Worm (Caenorhabditis elegans) whole organism, young adult: ENCODE results near the gene F13E6.1.

ENCODE experiments used
- B0019.2 ChIP-seq: fragments of 200-800 bp; sonication (Bioruptor generic); conservative IDR thresholded peaks from 2 replicates; pipeline ENCODE4 v1.3.6; 2022; ENCODE audit warnings: missing genetic modification reagents, missing genetic modification characterization, missing compliant biosample characterization
- B0261.1 ChIP-seq: sonication (generic microtip); optimal IDR thresholded peaks from 2 replicates; lab custom pipeline; 2016; ENCODE audit warnings: mild to moderate bottlenecking, missing genetic modification characterization, moderate library complexity, missing compliant biosample characterization
- B0336.3 ChIP-seq: fragments of 200-800 bp; sonication (Bioruptor generic); IDR thresholded peaks from 2 replicates; pipeline ENCODE4 v1.3.6; 2022; ENCODE audit warnings: missing genetic modification characterization, missing compliant biosample characterization
- C17E4.6 ChIP-seq: fragments of 200-800 bp; sonication (Bioruptor generic); IDR thresholded peaks from 2 replicates; pipeline ENCODE4 v1.3.6; 2022; ENCODE audit warnings: missing genetic modification reagents, missing genetic modification characterization, missing compliant biosample characterization
- F23B12.7 ChIP-seq: sonication (generic microtip); optimal IDR thresholded peaks from 2 replicates; lab custom pipeline; 2017; ENCODE audit warnings: missing genetic modification characterization, mild to moderate bottlenecking, missing compliant biosample characterization, antibody characterized with exemption, moderate library complexity; ENCODE audit not compliant: insufficient read depth
- F52B5.7 ChIP-seq: sonication (generic microtip); optimal IDR thresholded peaks from 2 replicates; lab custom pipeline; 2016; ENCODE audit warnings: mild to moderate bottlenecking, missing genetic modification characterization, missing compliant biosample characterization
- F57A8.1 ChIP-seq: fragments of 200-800 bp; sonication (Bioruptor generic); optimal IDR thresholded peaks from 2 replicates; lab custom pipeline; 2018; ENCODE audit warnings: mild to moderate bottlenecking, missing genetic modification characterization, moderate library complexity, missing compliant biosample characterization
- T07F8.4 ChIP-seq: sonication (generic microtip); optimal IDR thresholded peaks from 2 replicates; lab custom pipeline; 2016; ENCODE audit warnings: mild to moderate bottlenecking, missing genetic modification characterization, moderate library complexity, missing compliant biosample characterization
- T26A5.8 ChIP-seq: sonication (generic microtip); optimal IDR thresholded peaks from 2 replicates; lab custom pipeline; 2016; ENCODE audit warnings: missing genetic modification characterization, missing compliant biosample characterization
- Y53G8AR.9 ChIP-seq: fragments of 200-800 bp; sonication (Bioruptor generic); conservative IDR thresholded peaks from 2 replicates; pipeline ENCODE4 v1.3.6; 2022; ENCODE audit warnings: missing genetic modification reagents, missing genetic modification characterization, missing compliant biosample characterization
- akir-1 ChIP-seq: fragments of 200-800 bp; sonication (Bioruptor generic); optimal IDR thresholded peaks from 2 replicates; lab custom pipeline; 2018; ENCODE audit warnings: mild to moderate bottlenecking, missing genetic modification characterization, moderate library complexity, missing compliant biosample characterization
- ama-1 ChIP-seq, 3 experiments: fragments of 150-350 bp in 1 of 3; sonication (generic microtip) in 2 of 3; optimal IDR thresholded peaks; 2 replicates each; lab custom pipeline; 2014 to 2018; ENCODE audit warnings: missing biosample characterization in 2 of 3, missing genetic modification characterization in 2 of 3, missing genetic modification reagents in 2 of 3
- aptf-2 ChIP-seq: fragments of 200-800 bp; sonication (Bioruptor generic); conservative IDR thresholded peaks from 2 replicates; pipeline ENCODE4 v1.3.6; 2022; ENCODE audit warnings: missing genetic modification reagents, missing genetic modification characterization, missing compliant biosample characterization
- cebp-1 ChIP-seq, 2 experiments: fragments of 200-800 bp in 1 of 2; sonication (Bioruptor generic) in 1 of 2; sonication (generic microtip) in 1 of 2; IDR thresholded peaks in 1 of 2; optimal IDR thresholded peaks in 1 of 2; 2 replicates each; pipeline versions ENCODE4 v1.3.6 to Lab custom; 2017 to 2022; ENCODE audit warnings: missing compliant biosample characterization in 2 of 2, missing genetic modification characterization in 2 of 2, mild to moderate bottlenecking in 1 of 2, missing genetic modification reagents in 1 of 2, moderate library complexity in 1 of 2
- ceh-91 ChIP-seq: fragments of 200-800 bp; sonication (Bioruptor generic); IDR thresholded peaks from 2 replicates; pipeline ENCODE4 v1.3.6; 2022; ENCODE audit warnings: missing genetic modification reagents, missing genetic modification characterization, missing compliant biosample characterization
- dox-1 ChIP-seq: fragments of 200-800 bp; sonication (Bioruptor generic); IDR thresholded peaks from 2 replicates; pipeline ENCODE4 v1.3.6; 2022; ENCODE audit warnings: missing genetic modification reagents, missing genetic modification characterization, missing compliant biosample characterization
- egl-44 ChIP-seq: fragments of 200-800 bp; sonication (Bioruptor generic); IDR thresholded peaks from 2 replicates; pipeline ENCODE4 v1.3.6; 2022; ENCODE audit warnings: missing genetic modification reagents, missing genetic modification characterization, missing compliant biosample characterization
- egrh-3 ChIP-seq: fragments of 200-800 bp; sonication (Bioruptor generic); IDR thresholded peaks from 2 replicates; pipeline ENCODE4 v1.3.6; 2022; ENCODE audit warnings: missing genetic modification reagents, missing genetic modification characterization, missing compliant biosample characterization
- ets-4 ChIP-seq: fragments of 200-800 bp; sonication (Bioruptor generic); optimal IDR thresholded peaks from 2 replicates; lab custom pipeline; 2018; ENCODE audit warnings: mild to moderate bottlenecking, missing genetic modification characterization, missing compliant biosample characterization
- fkh-3 ChIP-seq: sonication (generic microtip); optimal IDR thresholded peaks from 2 replicates; lab custom pipeline; 2016; ENCODE audit warnings: mild to moderate bottlenecking, missing genetic modification characterization, missing compliant biosample characterization
- hsf-1 ChIP-seq: fragments of 200-800 bp; sonication (Bioruptor generic); IDR thresholded peaks from 2 replicates; pipeline ENCODE4 v1.3.6; 2022; ENCODE audit warnings: missing genetic modification reagents, missing genetic modification characterization, missing compliant biosample characterization
- let-526 ChIP-seq: fragments of 200-800 bp; sonication (Bioruptor generic); IDR thresholded peaks from 2 replicates; pipeline ENCODE4 v1.3.6; 2022; ENCODE audit warnings: missing genetic modification reagents, missing genetic modification characterization, missing compliant biosample characterization
- lin-26 ChIP-seq: fragments of 200-800 bp; sonication (Bioruptor generic); IDR thresholded peaks from 2 replicates; pipeline ENCODE4 v1.3.6; 2022; ENCODE audit warnings: missing genetic modification reagents, missing genetic modification characterization, missing compliant biosample characterization
- lin-40 ChIP-seq: sonication (generic microtip); optimal IDR thresholded peaks from 2 replicates; lab custom pipeline; 2016; ENCODE audit warnings: missing genetic modification characterization, mild to moderate bottlenecking, missing compliant biosample characterization, missing genotype, missing genetic modification reagents
- lin-54 ChIP-seq: fragments of 200-800 bp; sonication (Bioruptor generic); optimal IDR thresholded peaks from 2 replicates; lab custom pipeline; 2018; ENCODE audit warnings: mild to moderate bottlenecking, missing genetic modification characterization, missing compliant biosample characterization
- lir-1 ChIP-seq: fragments of 200-800 bp; sonication (Bioruptor generic); conservative IDR thresholded peaks from 2 replicates; pipeline ENCODE4 v1.3.6; 2022; ENCODE audit warnings: missing genetic modification reagents, missing genetic modification characterization, missing compliant biosample characterization
- lsl-1 ChIP-seq: fragments of 200-800 bp; sonication (Bioruptor generic); optimal IDR thresholded peaks from 2 replicates; lab custom pipeline; 2018; ENCODE audit warnings: mild to moderate bottlenecking, missing genetic modification characterization, moderate library complexity, missing compliant biosample characterization
- madf-3 ChIP-seq: fragments of 200-800 bp; sonication (Bioruptor generic); IDR thresholded peaks from 2 replicates; pipeline ENCODE4 v1.3.6; 2022; ENCODE audit warnings: missing genetic modification reagents, missing genetic modification characterization, missing compliant biosample characterization
- madf-6 ChIP-seq: fragments of 200-800 bp; sonication (Bioruptor generic); IDR thresholded peaks from 2 replicates; pipeline ENCODE4 v1.3.6; 2022; ENCODE audit warnings: missing genetic modification reagents, missing genetic modification characterization, missing compliant biosample characterization
- mcd-1 ChIP-seq: fragments of 200-800 bp; sonication (Bioruptor generic); IDR thresholded peaks from 2 replicates; pipeline ENCODE4 v1.3.6; 2022; ENCODE audit warnings: missing genetic modification reagents, missing genetic modification characterization, missing compliant biosample characterization
- mxl-1 ChIP-seq: sonication (generic microtip); optimal IDR thresholded peaks from 2 replicates; lab custom pipeline; 2016; ENCODE audit warnings: missing genetic modification characterization, missing compliant biosample characterization
- nfya-1 ChIP-seq: sonication (generic microtip); optimal IDR thresholded peaks from 2 replicates; lab custom pipeline; 2017; ENCODE audit warnings: antibody characterized with exemption, missing compliant biosample characterization, missing genetic modification characterization, borderline replicate concordance; ENCODE audit not compliant: insufficient read depth
- nfyb-1 ChIP-seq: fragments of 200-800 bp; sonication (Bioruptor generic); IDR thresholded peaks from 2 replicates; pipeline ENCODE4 v1.3.6; 2022; ENCODE audit warnings: missing genetic modification reagents, missing genetic modification characterization, missing compliant biosample characterization
- nhr-80 ChIP-seq: sonication (generic microtip); optimal IDR thresholded peaks from 2 replicates; lab custom pipeline; 2016; ENCODE audit warnings: missing genetic modification characterization, missing compliant biosample characterization
- pha-4 ChIP-seq: fragments of 150-350 bp; sonication (generic microtip); optimal IDR thresholded peaks from 2 replicates; lab custom pipeline; 2014; ENCODE audit warnings: missing biosample characterization, missing genetic modification reagents, missing genetic modification characterization
- repo-1 ChIP-seq: sonication (generic microtip); optimal IDR thresholded peaks from 2 replicates; lab custom pipeline; 2017; ENCODE audit warnings: mild to moderate bottlenecking, missing genetic modification characterization, missing compliant biosample characterization
- sdz-38 ChIP-seq: sonication (generic microtip); optimal IDR thresholded peaks from 2 replicates; lab custom pipeline; 2016; ENCODE audit warnings: missing genotype, missing genetic modification characterization, missing compliant biosample characterization
- sea-2 ChIP-seq: fragments of 200-800 bp; sonication (Bioruptor generic); IDR thresholded peaks from 2 replicates; pipeline ENCODE4 v1.3.6; 2022; ENCODE audit warnings: missing genetic modification characterization, missing compliant biosample characterization
- snpc-1.3 ChIP-seq: sonication (generic microtip); optimal IDR thresholded peaks from 2 replicates; lab custom pipeline; 2017; ENCODE audit warnings: missing genetic modification characterization, mild to moderate bottlenecking, missing compliant biosample characterization, antibody characterized with exemption, moderate library complexity, missing genotype, missing genetic modification reagents; ENCODE audit not compliant: insufficient read depth
- somi-1 ChIP-seq: fragments of 200-800 bp; sonication (Bioruptor generic); optimal IDR thresholded peaks from 2 replicates; lab custom pipeline; 2018; ENCODE audit warnings: mild to moderate bottlenecking, missing genetic modification characterization, missing compliant biosample characterization
- sptf-2 ChIP-seq: fragments of 200-800 bp; sonication (Bioruptor generic); optimal IDR thresholded peaks from 2 replicates; lab custom pipeline; 2018; ENCODE audit warnings: mild to moderate bottlenecking, missing genetic modification characterization, missing compliant biosample characterization
- tlf-1 ChIP-seq: fragments of 200-800 bp; sonication (Bioruptor generic); optimal IDR thresholded peaks from 2 replicates; lab custom pipeline; 2018; ENCODE audit warnings: mild to moderate bottlenecking, missing genetic modification characterization, missing compliant biosample characterization
- ztf-26 ChIP-seq: sonication (generic microtip); optimal IDR thresholded peaks from 2 replicates; lab custom pipeline; 2017; ENCODE audit warnings: missing genetic modification characterization, missing compliant biosample characterization
- ztf-28 ChIP-seq: fragments of 200-800 bp; sonication (Bioruptor generic); IDR thresholded peaks from 2 replicates; pipeline ENCODE4 v1.3.6; 2022; ENCODE audit warnings: missing genetic modification reagents, missing genetic modification characterization, missing compliant biosample characterization
- ztf-3 ChIP-seq: fragments of 200-800 bp; sonication (Bioruptor generic); optimal IDR thresholded peaks from 2 replicates; lab custom pipeline; 2018; ENCODE audit warnings: mild to moderate bottlenecking, missing genetic modification characterization, missing compliant biosample characterization

The F13E6.1 gene

ce11 chrX:10688311-10688710 is 11.4 kb upstream of the F13E6.1 start (continued):
- TF ChIP-seq Y53G8AR.9 (GFP tag; lab: Robert Waterston, UW) (no peak), lir-1 (GFP tag; lab: Robert Waterston, UW) (no peak), akir-1 (GFP tag; lab: Kevin White, UChicago) (no peak), sea-2 (GFP tag; lab: Robert Waterston, UW) (no peak), ztf-26 (tag; lab: Kevin White, UChicago) (peak; percentile 19), B0019.2 (GFP tag; lab: Robert Waterston, UW) (no peak), nfyb-1 (GFP tag; lab: Robert Waterston, UW) (no peak)
- TF ChIP-seq, all 124 proteins: peak for 7

- TF ChIP-seq dox-1 (0 out of 2 replicates have a peak, but pooled peaks have one; percentile 26), ama-1 (optimal IDR thresholded peaks at IDR 0.05; lab: Kevin White, UChicago) (no peak), ama-1 (GFP tag; optimal IDR thresholded peaks at IDR 0.05; lab: Kevin White, UChicago) (no peak), snpc-1.3 (no peak), mcd-1 (GFP tag; lab: Robert Waterston, UW) (no peak), ztf-3 (GFP tag; lab: Kevin White, UChicago) (no peak), nhr-80 (tag; lab: Kevin White, UChicago) (peak; percentile 79), B0261.1 (tag; lab: Kevin White, UChicago) (no peak), ets-4 (GFP tag; lab: Kevin White, UChicago) (peak; percentile 20), B0336.3 (GFP tag; lab: Robert Waterston, UW) (no peak), F52B5.7 (tag; lab: Kevin White, UChicago) (no peak), madf-3 (GFP tag; lab: Robert Waterston, UW) (no peak), egrh-3 (GFP tag; lab: Robert Waterston, UW) (no peak), C17E4.6 (GFP tag; lab: Robert Waterston, UW) (no peak), cebp-1 (GFP tag; IDR thresholded peaks at IDR 0.05; lab: Robert Waterston, UW) (no peak), cebp-1 (tag; optimal IDR thresholded peaks at IDR 0.05; lab: Kevin White, UChicago) (peak; percentile 25), F23B12.7 (tag; lab: Kevin White, UChicago) (no peak), egl-44 (GFP tag; lab: Robert Waterston, UW) (0 out of 2 replicates have a peak, but pooled peaks have one; percentile 21), aptf-2 (GFP tag; lab: Robert Waterston, UW) (no peak), pha-4 (no peak)
- TF ChIP-seq, all 124 proteins: peak for 5
Measured at ce11 chrX:10687317-10687716, 10.4 kb upstream of the F13E6.1 start.

ce11 chrX:10686487-10686886 is 9.6 kb upstream of the F13E6.1 start:
- TF ChIP-seq let-526 (GFP tag; lab: Robert Waterston, UW): no peak
- TF ChIP-seq fkh-3 (tag; lab: Kevin White, UChicago): no peak
- TF ChIP-seq F57A8.1 (GFP tag; lab: Kevin White, UChicago): no peak
- TF ChIP-seq T07F8.4 (tag; lab: Kevin White, UChicago): no peak
- no peak for TF ChIP-seq F52B5.7 (tag; lab: Kevin White, UChicago)
- TF ChIP-seq sptf-2: no peak
- no peak for TF ChIP-seq tlf-1 (GFP tag; lab: Kevin White, UChicago)
- no peak for TF ChIP-seq ceh-91

ce11 chrX:10684533-10684932 is 7.6 kb upstream of the F13E6.1 start:
- no peak for TF ChIP-seq lin-54 (GFP tag; lab: Kevin White, UChicago)
- no peak for TF ChIP-seq ztf-28
- TF ChIP-seq nfya-1 (tag; lab: Kevin White, UChicago): no peak
- TF ChIP-seq ceh-91: no peak
- no peak for TF ChIP-seq repo-1 (tag; lab: Kevin White, UChicago)
- TF ChIP-seq madf-6 (GFP tag; lab: Robert Waterston, UW): no peak
- TF ChIP-seq lin-40 (tag; lab: Kevin White, UChicago): peak; percentile 19
- TF ChIP-seq somi-1 (GFP tag; lab: Kevin White, UChicago): peak; percentile 35
- no peak for TF ChIP-seq sdz-38 (tag; lab: Kevin White, UChicago)
- no peak for TF ChIP-seq mxl-1 (tag; lab: Kevin White, UChicago)
- no peak for TF ChIP-seq hsf-1 (GFP tag; lab: Robert Waterston, UW)
- no peak; the same call in 1 of the 2 replicates for TF ChIP-seq lin-26 (GFP tag; lab: Robert Waterston, UW)
- no peak for TF ChIP-seq lsl-1 (GFP tag; lab: Kevin White, UChicago)
- TF ChIP-seq T26A5.8 (tag; lab: Kevin White, UChicago): no peak
